Fruit fly (Drosophila melanogaster): ENCODE data around the gene CG5895.

The CG5895 gene

DNA sequence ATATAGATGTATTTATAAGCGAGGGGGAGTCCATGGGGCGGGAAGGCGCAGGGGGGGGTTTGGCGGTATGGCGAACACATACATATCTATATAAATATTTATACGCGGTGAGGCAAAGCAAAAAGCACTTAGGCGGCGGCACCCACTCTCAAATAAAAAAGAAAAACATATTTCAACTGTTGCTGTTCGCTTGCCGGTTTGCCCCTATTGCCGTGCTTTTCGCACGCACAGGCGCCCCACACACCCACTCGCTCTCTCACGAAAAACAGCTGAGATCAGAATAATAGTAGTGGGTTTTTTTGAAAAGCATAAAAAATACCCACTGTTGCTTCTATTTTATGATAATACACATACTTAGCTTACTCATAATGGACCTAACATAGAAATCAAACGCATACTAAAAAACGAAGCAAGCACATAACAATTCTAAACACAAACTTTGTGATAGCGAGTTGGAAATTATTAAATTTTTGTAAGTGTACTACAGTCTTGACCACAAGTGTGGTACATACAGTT lies 34.1 kb upstream of the CG5895 start (continued):
- TF ChIP-seq luna (GFP tag; optimal IDR thresholded peaks at IDR 0.05): peak; percentile 85
- peak; percentile 68 for TF ChIP-seq Ada2b (GFP tag; IDR thresholded peaks at IDR 0.05)
- no peak for TF ChIP-seq CG4404 (GFP tag; IDR thresholded peaks at IDR 0.05)
- peak; percentile 11 for TF ChIP-seq CG1529 (GFP tag; optimal IDR thresholded peaks at IDR 0.05)
- peak; percentile 36 for TF ChIP-seq CG4820 (GFP tag; optimal IDR thresholded peaks at IDR 0.05)
- peak; percentile 36; the same call in 1 of the 2 replicates for TF ChIP-seq CG17328 (GFP tag; IDR thresholded peaks at IDR 0.05)
- peak; percentile 27 for TF ChIP-seq zen (tag; optimal IDR thresholded peaks at IDR 0.05)
- TF ChIP-seq sisA (GFP tag; IDR thresholded peaks at IDR 0.05): no peak; the same call in 1 of the 2 replicates
- TF ChIP-seq CG2889 (GFP tag; IDR thresholded peaks at IDR 0.05): peak; percentile 52; the same call in 1 of the 3 replicates
- TF ChIP-seq pnt (GFP tag; optimal IDR thresholded peaks at IDR 0.05): peak; percentile 32
- TF ChIP-seq Meics (GFP tag; optimal IDR thresholded peaks at IDR 0.05): peak; percentile 84
- peak; percentile 35 for TF ChIP-seq sqz (GFP tag; optimal IDR thresholded peaks at IDR 0.05)
- peak; percentile 40; the same call in 1 of the 2 replicates for TF ChIP-seq GATAe (GFP tag; conservative IDR thresholded peaks at IDR 0.05)
- TF ChIP-seq fd96Cb (tag; optimal IDR thresholded peaks at IDR 0.05): peak; percentile 55
- peak; percentile 48; the same call in 1 of the 2 replicates for TF ChIP-seq CG17612 (GFP tag; IDR thresholded peaks at IDR 0.05)
- peak; percentile 71; the same call in 2 of the 3 replicates for TF ChIP-seq CG11695 (GFP tag; IDR thresholded peaks at IDR 0.05)
- TF ChIP-seq ftz-f1 (GFP tag; optimal IDR thresholded peaks at IDR 0.05): no peak
- TF ChIP-seq Ets97D (GFP tag; optimal IDR thresholded peaks at IDR 0.05): peak; percentile 28
- peak; percentile 64 for TF ChIP-seq bab2 (GFP tag; optimal IDR thresholded peaks at IDR 0.05)
- TF ChIP-seq ash1 (GFP tag; optimal IDR thresholded peaks at IDR 0.05): peak; percentile 13
- peak; percentile 32 for TF ChIP-seq btn (GFP tag; optimal IDR thresholded peaks at IDR 0.05)
- peak; percentile 3 for TF ChIP-seq CG4617 (GFP tag; optimal IDR thresholded peaks at IDR 0.05; ENCODE audit: borderline replicate concordance)
- TF ChIP-seq stc (GFP tag; IDR thresholded peaks at IDR 0.05): peak; percentile 66
- TF ChIP-seq CG6272 (GFP tag; IDR thresholded peaks at IDR 0.05): no peak
- TF ChIP-seq CG4328 (GFP tag; optimal IDR thresholded peaks at IDR 0.05): peak; percentile 67
- TF ChIP-seq CG12299 (tag; optimal IDR thresholded peaks at IDR 0.05): peak; percentile 68
- TF ChIP-seq PHDP (tag; optimal IDR thresholded peaks at IDR 0.05): peak; percentile 87
- TF ChIP-seq MESR4 (GFP tag; optimal IDR thresholded peaks at IDR 0.05): no peak
- TF ChIP-seq Awh (GFP tag; IDR thresholded peaks at IDR 0.05): no peak
- no peak for TF ChIP-seq zen2 (GFP tag; IDR thresholded peaks at IDR 0.05; ENCODE audit: partially characterized antibody)
- TF ChIP-seq CG16863 (GFP tag; optimal IDR thresholded peaks at IDR 0.05): peak; percentile 52
- peak; percentile 23 for TF ChIP-seq ab (GFP tag; optimal IDR thresholded peaks at IDR 0.05)
- peak; percentile 52 for TF ChIP-seq Deaf1 (tag; optimal IDR thresholded peaks at IDR 0.05)
- TF ChIP-seq exex (tag; optimal IDR thresholded peaks at IDR 0.05): peak; percentile 63
- TF ChIP-seq CG34224 (GFP tag; IDR thresholded peaks at IDR 0.05; ENCODE audit: partially characterized antibody): peak; percentile 47; the same call in 1 of the 3 replicates
- peak; percentile 87 for TF ChIP-seq scrt (GFP tag; optimal IDR thresholded peaks at IDR 0.05)
- TF ChIP-seq Med (GFP tag): peak; percentile 96
- TF ChIP-seq CG8924 (tag; optimal IDR thresholded peaks at IDR 0.05): peak; percentile 84
- peak; percentile 25 for TF ChIP-seq corto (GFP tag; optimal IDR thresholded peaks at IDR 0.05)
- peak; percentile 74 for TF ChIP-seq CG13775 (GFP tag; optimal IDR thresholded peaks at IDR 0.05)
- TF ChIP-seq CG2202 (tag; optimal IDR thresholded peaks at IDR 0.05): no peak
- TF ChIP-seq onecut (GFP tag; IDR thresholded peaks at IDR 0.05): peak; percentile 22; the same call in 1 of the 2 replicates
- no peak for TF ChIP-seq CG5953 (GFP tag; IDR thresholded peaks at IDR 0.05)
- TF ChIP-seq CG4282 (GFP tag; optimal IDR thresholded peaks at IDR 0.05): peak; percentile 51
- TF ChIP-seq wdn (GFP tag; IDR thresholded peaks at IDR 0.05): peak; percentile 38; the same call in 1 of the 2 replicates
- TF ChIP-seq Poxn (GFP tag; IDR thresholded peaks at IDR 0.05): peak; percentile 31; the same call in 1 of the 2 replicates
- peak; percentile 48 for TF ChIP-seq Hey (tag; optimal IDR thresholded peaks at IDR 0.05)
- no peak for TF ChIP-seq Hr39 (optimal IDR thresholded peaks at IDR 0.05)
- peak; percentile 30 for TF ChIP-seq tup (GFP tag; optimal IDR thresholded peaks at IDR 0.05)
- TF ChIP-seq BEAF-32 (GFP tag; optimal IDR thresholded peaks at IDR 0.05): no peak
- peak; percentile 70 for TF ChIP-seq eyg (GFP tag; optimal IDR thresholded peaks at IDR 0.05)
